Worm (Caenorhabditis elegans): ENCODE measurements around the gene srv-16.
"Not testable (repeated sequence)": the region's sequence is repeated elsewhere in the genome, so short reads cannot be mapped to it uniquely, and the experiment has no call there.

DNA sequence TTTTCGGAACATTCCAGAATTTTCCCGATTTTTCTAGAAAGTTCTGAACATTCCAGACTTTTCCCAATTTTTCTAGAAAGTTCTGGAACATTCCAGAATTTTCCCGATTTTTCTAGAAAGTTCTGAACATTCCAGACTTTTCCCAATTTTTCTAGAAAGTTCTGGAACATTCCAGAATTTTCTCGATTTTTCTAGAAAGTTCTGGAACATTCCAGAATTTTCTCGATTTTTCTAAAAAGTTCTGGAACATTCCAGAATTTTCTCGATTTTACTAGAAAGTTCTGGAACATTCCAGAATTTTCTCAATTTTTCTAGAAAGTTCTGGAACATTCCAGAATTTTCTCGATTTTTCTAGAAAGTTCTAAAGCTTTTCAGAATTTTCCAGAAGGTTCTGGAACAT is 37.9 kb downstream of the srv-16 start:
- peak; percentile 98 for TF ChIP-seq flt-1 (GFP tag; IDR thresholded peaks at IDR 0.05)
- not testable (repeated sequence) for TF ChIP-seq tab-1 (GFP tag; IDR thresholded peaks at IDR 0.05); med-1 (GFP tag; optimal IDR thresholded peaks at IDR 0.05; ENCODE audit: insufficient read depth); cog-1 (tag; optimal IDR thresholded peaks at IDR 0.05)
- TF ChIP-seq ref-1 (GFP tag; conservative IDR thresholded peaks at IDR 0.05) = peak; percentile 74

Measured in whole organism, midembryonic.